Worm (Caenorhabditis elegans) whole organism, late embryonic: ENCODE results near the gene col-111.

Experiments
- F13H6.1 ChIP-seq: sonication (generic microtip); optimal IDR thresholded peaks from 2 replicates; lab custom pipeline; 2016; ENCODE audit warnings: missing genetic modification characterization, missing compliant biosample characterization
- K09A11.1 ChIP-seq: sonication (generic microtip); optimal IDR thresholded peaks from 2 replicates; lab custom pipeline; 2017; ENCODE audit warnings: antibody characterized with exemption, mild to moderate bottlenecking, missing genetic modification characterization, missing compliant biosample characterization; ENCODE audit not compliant: insufficient read depth
- T23F11.4 ChIP-seq: fragments of 200-800 bp; sonication (Bioruptor generic); optimal IDR thresholded peaks from 2 replicates; lab custom pipeline; 2018; ENCODE audit warnings: mild to moderate bottlenecking, missing genetic modification characterization, missing compliant biosample characterization
- Y22D7AL.16 ChIP-seq: sonication (generic microtip); optimal IDR thresholded peaks from 2 replicates; lab custom pipeline; 2016; ENCODE audit warnings: missing genetic modification characterization, missing compliant biosample characterization
- ama-1 ChIP-seq: fragments of 150-350 bp; optimal IDR thresholded peaks from 2 replicates; lab custom pipeline; 2014
- ceh-14 ChIP-seq: sonication (generic microtip); optimal IDR thresholded peaks from 2 replicates; lab custom pipeline; 2016; ENCODE audit warnings: missing genotype, missing genetic modification characterization, missing compliant biosample characterization
- ceh-18 ChIP-seq: sonication (generic microtip); optimal IDR thresholded peaks from 2 replicates; lab custom pipeline; 2016; ENCODE audit warnings: missing genetic modification characterization, missing compliant biosample characterization
- ceh-19 ChIP-seq: fragments of 200-800 bp; sonication (Bioruptor generic); optimal IDR thresholded peaks from 2 replicates; lab custom pipeline; 2018; ENCODE audit warnings: mild to moderate bottlenecking, missing genetic modification characterization, missing compliant biosample characterization
- ceh-22 ChIP-seq: sonication (generic microtip); optimal IDR thresholded peaks from 2 replicates; lab custom pipeline; 2017; ENCODE audit warnings: missing biosample characterization, missing genetic modification characterization
- ceh-30 ChIP-seq: fragments of 150-350 bp; optimal IDR thresholded peaks from 2 replicates; lab custom pipeline; 2014; ENCODE audit warnings: missing biosample characterization, missing genetic modification characterization
- ceh-34 ChIP-seq: sonication (generic microtip); optimal IDR thresholded peaks from 2 replicates; lab custom pipeline; 2016; ENCODE audit warnings: mild to moderate bottlenecking, missing genetic modification characterization, missing compliant biosample characterization
- ceh-45 ChIP-seq: fragments of 200-800 bp; sonication (Bioruptor generic); IDR thresholded peaks from 2 replicates; pipeline ENCODE4 v1.3.6; 2022; ENCODE audit warnings: missing genetic modification reagents, missing genetic modification characterization, missing compliant biosample characterization
- ceh-6 ChIP-seq: fragments of 200-800 bp; sonication (Bioruptor generic); optimal IDR thresholded peaks from 2 replicates; lab custom pipeline; 2018; ENCODE audit warnings: mild to moderate bottlenecking, missing genetic modification characterization, missing compliant biosample characterization
- che-1 ChIP-seq: sonication (generic microtip); optimal IDR thresholded peaks from 2 replicates; lab custom pipeline; 2016; ENCODE audit warnings: mild to moderate bottlenecking, missing genetic modification characterization, missing compliant biosample characterization
- dmd-4 ChIP-seq: sonication (generic microtip); optimal IDR thresholded peaks from 2 replicates; lab custom pipeline; 2016; ENCODE audit warnings: borderline replicate concordance, missing genetic modification characterization, missing compliant biosample characterization
- dve-1 ChIP-seq: sonication (generic microtip); optimal IDR thresholded peaks from 2 replicates; lab custom pipeline; 2017; ENCODE audit warnings: antibody characterized with exemption, mild to moderate bottlenecking, missing genetic modification characterization, missing compliant biosample characterization
- elt-2 ChIP-seq: sonication (generic microtip); optimal IDR thresholded peaks from 2 replicates; lab custom pipeline; 2016; ENCODE audit warnings: missing genetic modification reagents, missing genetic modification characterization, missing compliant biosample characterization
- ets-4 ChIP-seq: sonication (generic microtip); optimal IDR thresholded peaks from 2 replicates; lab custom pipeline; 2016; ENCODE audit warnings: missing genetic modification characterization, missing compliant biosample characterization
- eyg-1 ChIP-seq: sonication (generic microtip); optimal IDR thresholded peaks from 2 replicates; lab custom pipeline; 2016; ENCODE audit warnings: missing genotype, missing genetic modification characterization, missing compliant biosample characterization
- fkh-6 ChIP-seq: sonication (generic microtip); optimal IDR thresholded peaks from 2 replicates; lab custom pipeline; 2016; ENCODE audit warnings: missing genetic modification characterization, missing compliant biosample characterization
- hlh-13 ChIP-seq: fragments of 200-800 bp; sonication (Bioruptor generic); optimal IDR thresholded peaks from 2 replicates; lab custom pipeline; 2018; ENCODE audit warnings: mild to moderate bottlenecking, missing genetic modification characterization, missing compliant biosample characterization
- hlh-15 ChIP-seq: sonication (generic microtip); optimal IDR thresholded peaks from 2 replicates; lab custom pipeline; 2016; ENCODE audit warnings: missing genetic modification characterization, missing compliant biosample characterization
- hlh-6 ChIP-seq: sonication (generic microtip); optimal IDR thresholded peaks from 2 replicates; lab custom pipeline; 2016; ENCODE audit warnings: missing genotype, missing genetic modification characterization, missing compliant biosample characterization
- lim-6 ChIP-seq: sonication (generic microtip); optimal IDR thresholded peaks from 2 replicates; lab custom pipeline; 2016; ENCODE audit warnings: missing genetic modification characterization, missing compliant biosample characterization
- lin-11 ChIP-seq: fragments of 200-800 bp; sonication (Bioruptor generic); optimal IDR thresholded peaks from 2 replicates; lab custom pipeline; 2018; ENCODE audit warnings: mild to moderate bottlenecking, missing genetic modification characterization, missing compliant biosample characterization
- nfya-1 ChIP-seq: sonication (generic microtip); optimal IDR thresholded peaks from 2 replicates; lab custom pipeline; 2017; ENCODE audit warnings: missing genetic modification characterization, mild to moderate bottlenecking, missing compliant biosample characterization, antibody characterized with exemption, moderate library complexity
- nhr-11 ChIP-seq: fragments of 150-350 bp; optimal IDR thresholded peaks from 2 replicates; lab custom pipeline; 2014; ENCODE audit warnings: missing biosample characterization, missing genetic modification characterization
- npax-4 ChIP-seq: sonication (generic microtip); optimal IDR thresholded peaks from 2 replicates; lab custom pipeline; 2016; ENCODE audit warnings: missing genetic modification characterization, missing compliant biosample characterization
- pat-9 ChIP-seq: fragments of 200-800 bp; sonication (Bioruptor generic); optimal IDR thresholded peaks from 2 replicates; lab custom pipeline; 2018; ENCODE audit warnings: mild to moderate bottlenecking, missing genetic modification characterization, moderate library complexity, missing compliant biosample characterization
- pha-4 ChIP-seq: fragments of 150-350 bp; optimal IDR thresholded peaks from 2 replicates; lab custom pipeline; 2018; ENCODE audit warnings: missing biosample characterization, missing genetic modification reagents, missing genetic modification characterization
- pqm-1 ChIP-seq: sonication (generic microtip); optimal IDR thresholded peaks from 2 replicates; lab custom pipeline; 2016; ENCODE audit warnings: missing genetic modification characterization, missing compliant biosample characterization
- pros-1 ChIP-seq: fragments of 150-350 bp; optimal IDR thresholded peaks from 2 replicates; lab custom pipeline; 2014; ENCODE audit warnings: missing biosample characterization, missing genetic modification reagents, missing genetic modification characterization
- sdc-2 ChIP-seq: sonication (generic microtip); optimal IDR thresholded peaks from 2 replicates; lab custom pipeline; 2016; ENCODE audit warnings: missing genotype, missing genetic modification characterization, missing compliant biosample characterization
- syd-9 ChIP-seq: sonication (generic microtip); optimal IDR thresholded peaks from 2 replicates; lab custom pipeline; 2016; ENCODE audit warnings: mild to moderate bottlenecking, missing genetic modification characterization, moderate library complexity, missing compliant biosample characterization
- tbx-7 ChIP-seq: sonication (generic microtip); optimal IDR thresholded peaks from 2 replicates; lab custom pipeline; 2016; ENCODE audit warnings: missing genotype, missing genetic modification characterization, missing compliant biosample characterization
- unc-42 ChIP-seq: sonication (generic microtip); optimal IDR thresholded peaks from 2 replicates; lab custom pipeline; 2016; ENCODE audit warnings: missing genotype, missing genetic modification characterization, missing compliant biosample characterization
- unc-55 ChIP-seq: sonication (generic microtip); optimal IDR thresholded peaks from 2 replicates; lab custom pipeline; 2017; ENCODE audit warnings: missing biosample characterization, missing genetic modification reagents, missing genetic modification characterization
- zip-5 ChIP-seq: sonication (generic microtip); optimal IDR thresholded peaks from 2 replicates; lab custom pipeline; 2016; ENCODE audit warnings: missing genetic modification characterization, missing compliant biosample characterization
- ztf-16 ChIP-seq: sonication (generic microtip); optimal IDR thresholded peaks from 2 replicates; lab custom pipeline; 2017; ENCODE audit warnings: missing genetic modification characterization, missing compliant biosample characterization

The col-111 gene

ce11 chrIV:4659277-4659676 lies 1.5 kb upstream of the col-111 start, which contains the start of gene mrps-21:
Gene mrps-21 (minus strand): TSS chrIV:4659517.
- no peak for TF ChIP-seq K09A11.1 (tag; lab: Kevin White, UChicago)
- TF ChIP-seq dmd-4, result no peak
- TF ChIP-seq F13H6.1, result no peak
- TF ChIP-seq pqm-1, result no peak
- no peak for TF ChIP-seq fkh-6 (tag; lab: Kevin White, UChicago)
- TF ChIP-seq ceh-22 (tag; lab: Kevin White, UChicago), result no peak
- no peak for TF ChIP-seq nhr-11 (tag; lab: Kevin White, UChicago)
- TF ChIP-seq pros-1 (tag; lab: Kevin White, UChicago), result no peak
- TF ChIP-seq syd-9 (tag; lab: Kevin White, UChicago), result no peak
- no peak for TF ChIP-seq ceh-45 (GFP tag; lab: Robert Waterston, UW)
- TF ChIP-seq ama-1, result no peak
- TF ChIP-seq ztf-16, result no peak

- TF ChIP-seq sdc-2 (tag; lab: Kevin White, UChicago), result no peak
- no peak for TF ChIP-seq ceh-18 (tag; lab: Kevin White, UChicago)
- TF ChIP-seq eyg-1, result no peak
These were observed 1.4 kb downstream of the col-111 start for ce11 chrIV:4656380-4656779.

- peak; percentile 64 for TF ChIP-seq hlh-6 (tag; lab: Kevin White, UChicago)
- TF ChIP-seq ceh-34, result peak; percentile 34
- TF ChIP-seq unc-42, result no peak
- TF ChIP-seq tbx-7, result no peak
- TF ChIP-seq hlh-13 (GFP tag; lab: Kevin White, UChicago), result no peak
- no peak for TF ChIP-seq ets-4 (tag; lab: Kevin White, UChicago)
- TF ChIP-seq elt-2 (tag; lab: Kevin White, UChicago), result no peak
- no peak for TF ChIP-seq hlh-15 (tag; lab: Kevin White, UChicago)
- TF ChIP-seq npax-4 (tag; lab: Kevin White, UChicago), result no peak
- peak; percentile 53 for TF ChIP-seq sdc-2 (tag; lab: Kevin White, UChicago)
These were observed 1.8 kb downstream of the col-111 start for ce11 chrIV:4655979-4656378.

- no peak for TF ChIP-seq pqm-1
- no peak for TF ChIP-seq nfya-1
- TF ChIP-seq zip-5 (tag; lab: Kevin White, UChicago), result no peak
- TF ChIP-seq lim-6 (tag; lab: Kevin White, UChicago), result no peak
- no peak for TF ChIP-seq ceh-19 (GFP tag; lab: Kevin White, UChicago)
- TF ChIP-seq Y22D7AL.16 (tag; lab: Kevin White, UChicago), result no peak
- no peak for TF ChIP-seq T23F11.4 (GFP tag; lab: Kevin White, UChicago)
These were observed 4.1 kb downstream of the col-111 start for ce11 chrIV:4653708-4654107.

ce11 chrIV:4652962-4653361 lies 4.8 kb downstream of the col-111 start, which contains the start of gene psr-1:
Gene psr-1 (plus strand): TSS chrIV:4653262.
- TF ChIP-seq pat-9 (tag; lab: Kevin White, UChicago), result no peak
- no peak for TF ChIP-seq hlh-6 (tag; lab: Kevin White, UChicago)
- no peak for TF ChIP-seq unc-55 (GFP tag; lab: Kevin White, UChicago)
- TF ChIP-seq T23F11.4 (GFP tag; lab: Kevin White, UChicago), result no peak
- TF ChIP-seq fkh-6 (tag; lab: Kevin White, UChicago), result no peak
- no peak for TF ChIP-seq syd-9 (tag; lab: Kevin White, UChicago)
- TF ChIP-seq ceh-30 (tag; lab: Kevin White, UChicago), result no peak
- TF ChIP-seq nhr-11 (tag; lab: Kevin White, UChicago), result no peak
- no peak for TF ChIP-seq dve-1 (tag; lab: Kevin White, UChicago)
- no peak for TF ChIP-seq ceh-6 (GFP tag; lab: Kevin White, UChicago)
- no peak for TF ChIP-seq ceh-14 (tag; lab: Kevin White, UChicago)
- no peak for TF ChIP-seq K09A11.1 (tag; lab: Kevin White, UChicago)
- TF ChIP-seq che-1 (tag; lab: Kevin White, UChicago), result no peak
- TF ChIP-seq lin-11 (tag; lab: Kevin White, UChicago), result no peak
- no peak for TF ChIP-seq unc-42
- TF ChIP-seq pha-4, result no peak
- no peak for TF ChIP-seq elt-2 (tag; lab: Kevin White, UChicago)
